Fruit fly (Drosophila melanogaster) whole organism, embryonic: ENCODE measurements around the gene CG13074.

Experiments
- Abd-B ChIP-seq: fragments of 200-800 bp; sonication (Bioruptor generic); optimal IDR thresholded peaks from 2 replicates; lab custom pipeline; 2018; ENCODE audit warnings: missing biosample characterization, mild to moderate bottlenecking, missing genetic modification characterization, moderate library complexity
- B-H1 ChIP-seq: fragments of 200-800 bp; sonication (Bioruptor generic); IDR thresholded peaks from 3 replicates; pipeline ENCODE4 v1.3.6; 2022; ENCODE audit warnings: missing biosample characterization, missing genetic modification characterization
- Bdp1 ChIP-seq: fragments of 200-800 bp; sonication (Bioruptor generic); optimal IDR thresholded peaks from 3 replicates; lab custom pipeline; 2016; ENCODE audit warnings: missing biosample characterization, missing genetic modification characterization
- CG1024 ChIP-seq: fragments of 200-800 bp; sonication (Bioruptor generic); IDR thresholded peaks from 2 replicates; pipeline ENCODE4 v1.3.6; 2022; ENCODE audit warnings: missing biosample characterization, missing genetic modification characterization
- CG10462 ChIP-seq: fragments of 200-800 bp; sonication (Bioruptor generic); optimal IDR thresholded peaks from 2 replicates; lab custom pipeline; 2016; ENCODE audit warnings: missing biosample characterization, missing genetic modification characterization
- CG10543 ChIP-seq: fragments of 200-800 bp; sonication (Bioruptor generic); optimal IDR thresholded peaks from 3 replicates; lab custom pipeline; 2017; ENCODE audit warnings: missing biosample characterization, mild to moderate bottlenecking, missing genetic modification characterization, moderate library complexity
- CG14710 ChIP-seq: fragments of 200-800 bp; sonication (Bioruptor generic); optimal IDR thresholded peaks from 3 replicates; lab custom pipeline; 2019; ENCODE audit warnings: missing biosample characterization, mild to moderate bottlenecking, missing genetic modification characterization, moderate library complexity
- CG15073 ChIP-seq: fragments of 200-800 bp; sonication (Bioruptor generic); optimal IDR thresholded peaks from 2 replicates; lab custom pipeline; 2016; ENCODE audit warnings: missing biosample characterization, missing genetic modification characterization
- CG1529 ChIP-seq: fragments of 200-800 bp; sonication (Bioruptor generic); optimal IDR thresholded peaks from 3 replicates; lab custom pipeline; 2018; ENCODE audit warnings: missing biosample characterization, missing genetic modification characterization
- CG18599 ChIP-seq: fragments of 200-800 bp; sonication (Bioruptor generic); optimal IDR thresholded peaks from 3 replicates; lab custom pipeline; 2017; ENCODE audit warnings: missing biosample characterization, missing genetic modification characterization, mild to moderate bottlenecking, moderate library complexity, missing genetic modification reagents
- CG2875 ChIP-seq: fragments of 200-800 bp; sonication (Bioruptor generic); optimal IDR thresholded peaks from 2 replicates; lab custom pipeline; 2017; ENCODE audit warnings: missing biosample characterization, mild to moderate bottlenecking, missing genetic modification characterization, missing genetic modification reagents
- CG3065 ChIP-seq: fragments of 200-800 bp; sonication (Bioruptor generic); optimal IDR thresholded peaks from 2 replicates; lab custom pipeline; 2016; ENCODE audit warnings: missing biosample characterization, missing genetic modification characterization
- CG31224 ChIP-seq: fragments of 200-800 bp; sonication (Bioruptor generic); IDR thresholded peaks from 2 replicates; pipeline ENCODE4 v1.3.6; 2022; ENCODE audit warnings: missing biosample characterization, missing genetic modification characterization
- CG3163 ChIP-seq: fragments of 200-800 bp; sonication (Bioruptor generic); optimal IDR thresholded peaks from 3 replicates; lab custom pipeline; 2016; ENCODE audit warnings: missing biosample characterization, missing genetic modification characterization
- CG32532 ChIP-seq: fragments of 200-800 bp; sonication (Bioruptor generic); IDR thresholded peaks from 2 replicates; pipeline ENCODE4 v1.3.6; 2022; ENCODE audit warnings: missing biosample characterization, missing genetic modification characterization
- CG34376 ChIP-seq: fragments of 200-800 bp; sonication (Bioruptor generic); optimal IDR thresholded peaks from 2 replicates; lab custom pipeline; 2018; ENCODE audit warnings: missing biosample characterization, mild to moderate bottlenecking, missing genetic modification characterization
- CG6272 ChIP-seq: fragments of 200-800 bp; sonication (Bioruptor generic); IDR thresholded peaks from 2 replicates; pipeline ENCODE4 v1.3.6; 2022; ENCODE audit warnings: missing biosample characterization, missing genetic modification characterization
- CG7556 ChIP-seq: fragments of 200-800 bp; sonication (Bioruptor generic); optimal IDR thresholded peaks from 2 replicates; lab custom pipeline; 2017; ENCODE audit warnings: missing biosample characterization, mild to moderate bottlenecking, missing genetic modification characterization
- CG7839 ChIP-seq: fragments of 200-800 bp; sonication (Bioruptor generic); optimal IDR thresholded peaks from 3 replicates; lab custom pipeline; 2018; ENCODE audit warnings: missing biosample characterization, mild to moderate bottlenecking, missing genetic modification characterization, moderate library complexity
- CG8359 ChIP-seq: fragments of 200-800 bp; sonication (Bioruptor generic); optimal IDR thresholded peaks from 2 replicates; lab custom pipeline; 2017; ENCODE audit warnings: missing biosample characterization, mild to moderate bottlenecking, missing genetic modification characterization, borderline replicate concordance
- CG8388 ChIP-seq: fragments of 200-800 bp; sonication (Bioruptor generic); optimal IDR thresholded peaks from 2 replicates; lab custom pipeline; 2019; ENCODE audit warnings: missing biosample characterization, mild to moderate bottlenecking, missing genetic modification characterization, moderate library complexity
- CG8924 ChIP-seq: fragments of 200-800 bp; optimal IDR thresholded peaks from 3 replicates; lab custom pipeline; 2019; ENCODE audit warnings: missing biosample characterization, mild to moderate bottlenecking, missing genetic modification characterization, moderate library complexity
- Camta ChIP-seq: fragments of 200-800 bp; sonication (Bioruptor generic); optimal IDR thresholded peaks from 2 replicates; lab custom pipeline; 2016; ENCODE audit warnings: missing biosample characterization, missing genetic modification characterization
- Deaf1 ChIP-seq: fragments of 200-800 bp; optimal IDR thresholded peaks from 3 replicates; lab custom pipeline; 2019; ENCODE audit warnings: missing biosample characterization, mild to moderate bottlenecking, missing genetic modification characterization, moderate library complexity
- Dll ChIP-seq: fragments of 200-800 bp; sonication (Bioruptor generic); IDR thresholded peaks from 4 replicates; pipeline ENCODE4 v1.3.6; 2022; ENCODE audit warnings: missing biosample characterization, missing genetic modification characterization; ENCODE audit not compliant: partially characterized antibody
- Doc3 ChIP-seq: fragments of 200-800 bp; sonication (Bioruptor generic); IDR thresholded peaks from 3 replicates; pipeline ENCODE4 v1.3.6; 2022; ENCODE audit warnings: missing biosample characterization, missing genetic modification characterization; ENCODE audit not compliant: partially characterized antibody
- Ets97D ChIP-seq: fragments of 200-800 bp; sonication (Bioruptor generic); optimal IDR thresholded peaks from 3 replicates; lab custom pipeline; 2016; ENCODE audit warnings: missing biosample characterization, missing genetic modification characterization
- HLH4C ChIP-seq: fragments of 200-800 bp; sonication (Bioruptor generic); IDR thresholded peaks from 3 replicates; pipeline ENCODE4 v1.3.6; 2022; ENCODE audit warnings: missing biosample characterization, missing genetic modification characterization; ENCODE audit not compliant: partially characterized antibody
- Nf-YC ChIP-seq: fragments of 200-800 bp; optimal IDR thresholded peaks from 3 replicates; lab custom pipeline; 2019; ENCODE audit warnings: missing biosample characterization, mild to moderate bottlenecking, missing genetic modification characterization, moderate library complexity
- Oli ChIP-seq: fragments of 200-800 bp; sonication (Bioruptor generic); optimal IDR thresholded peaks from 2 replicates; lab custom pipeline; 2018; ENCODE audit warnings: missing biosample characterization, mild to moderate bottlenecking, missing genetic modification characterization, moderate library complexity
- Rx ChIP-seq: fragments of 200-800 bp; sonication (Bioruptor generic); IDR thresholded peaks from 2 replicates; pipeline ENCODE4 v1.3.6; 2022; ENCODE audit warnings: missing biosample characterization, missing genetic modification characterization
- Scr ChIP-seq: fragments of 200-800 bp; sonication (Bioruptor generic); IDR thresholded peaks from 2 replicates; pipeline ENCODE4 v1.3.6; 2022; ENCODE audit warnings: missing biosample characterization, missing genetic modification characterization; ENCODE audit not compliant: partially characterized antibody
- ara ChIP-seq: fragments of 200-800 bp; sonication (Bioruptor generic); IDR thresholded peaks from 2 replicates; pipeline ENCODE4 v1.3.6; 2022; ENCODE audit warnings: missing biosample characterization, missing genetic modification characterization
- bigmax ChIP-seq: fragments of 200-800 bp; sonication (Bioruptor generic); optimal IDR thresholded peaks from 2 replicates; lab custom pipeline; 2018; ENCODE audit warnings: missing biosample characterization, mild to moderate bottlenecking, missing genetic modification characterization
- danr ChIP-seq: fragments of 200-800 bp; sonication (Bioruptor generic); IDR thresholded peaks from 2 replicates; pipeline ENCODE4 v1.3.6; 2022; ENCODE audit warnings: missing biosample characterization, missing genetic modification characterization
- h ChIP-seq: fragments of >200 bp; optimal IDR thresholded peaks from 2 replicates; lab custom pipeline; 2017
- hkb ChIP-seq, 2 experiments: fragments of 200-800 bp in 1 of 2; fragments of >200 bp in 1 of 2; sonication (Bioruptor generic) in 1 of 2; IDR thresholded peaks in 1 of 2; optimal IDR thresholded peaks in 1 of 2; 2 replicates each; pipeline versions ENCODE4 v1.3.6 to Lab custom; 2017 to 2022; ENCODE audit warnings: missing biosample characterization in 1 of 2, missing genetic modification characterization in 1 of 2
- kni ChIP-seq: fragments of 200-800 bp; sonication (Bioruptor generic); optimal IDR thresholded peaks from 3 replicates; lab custom pipeline; 2017; ENCODE audit warnings: mild to moderate bottlenecking, missing biosample characterization, missing genetic modification reagents, missing genetic modification characterization
- lilli ChIP-seq: fragments of 200-800 bp; sonication (Bioruptor generic); optimal IDR thresholded peaks from 3 replicates; lab custom pipeline; 2016; ENCODE audit warnings: missing biosample characterization, missing genetic modification characterization
- lola ChIP-seq, 3 experiments: fragments of >200 bp in 2 of 3; fragments of 200-800 bp in 1 of 3; sonication (Bioruptor generic) in 1 of 3; optimal IDR thresholded peaks; 2 replicates each; lab custom pipeline; 2017 to 2019; ENCODE audit warnings: missing biosample characterization in 3 of 3, missing genetic modification characterization in 3 of 3, mild to moderate bottlenecking in 1 of 3, moderate library complexity in 1 of 3
- nmo ChIP-seq: fragments of 200-800 bp; sonication (Bioruptor generic); optimal IDR thresholded peaks from 2 replicates; lab custom pipeline; 2018; ENCODE audit warnings: missing biosample characterization, mild to moderate bottlenecking, missing genetic modification characterization, moderate library complexity
- peb ChIP-seq: fragments of 200-800 bp; sonication (Bioruptor generic); IDR thresholded peaks from 2 replicates; pipeline ENCODE4 v1.3.6; 2022; ENCODE audit warnings: missing biosample characterization, missing genetic modification characterization
- pho ChIP-seq: fragments of 200-800 bp; sonication (Bioruptor generic); optimal IDR thresholded peaks from 2 replicates; lab custom pipeline; 2016; ENCODE audit warnings: missing biosample characterization, missing genetic modification characterization
- pita ChIP-seq: fragments of 200-800 bp; sonication (Bioruptor generic); optimal IDR thresholded peaks from 2 replicates; lab custom pipeline; 2017; ENCODE audit warnings: missing biosample characterization, mild to moderate bottlenecking, missing genetic modification characterization
- pros ChIP-seq: fragments of 200-800 bp; sonication (Bioruptor generic); optimal IDR thresholded peaks from 3 replicates; lab custom pipeline; 2019; ENCODE audit warnings: missing biosample characterization, mild to moderate bottlenecking, missing genetic modification characterization, moderate library complexity
- pum ChIP-seq: fragments of 200-800 bp; sonication (Bioruptor generic); optimal IDR thresholded peaks from 2 replicates; lab custom pipeline; 2016; ENCODE audit warnings: missing biosample characterization, missing genetic modification characterization
- sim ChIP-seq: fragments of 200-800 bp; sonication (Bioruptor generic); IDR thresholded peaks from 2 replicates; pipeline ENCODE4 v1.3.6; 2022; ENCODE audit warnings: missing biosample characterization, missing genetic modification characterization
- slbo ChIP-seq: fragments of 200-800 bp; sonication (Bioruptor generic); IDR thresholded peaks from 2 replicates; pipeline ENCODE4 v1.3.6; 2022; ENCODE audit warnings: missing biosample characterization, missing genetic modification characterization

Gene CG13074

DNA sequence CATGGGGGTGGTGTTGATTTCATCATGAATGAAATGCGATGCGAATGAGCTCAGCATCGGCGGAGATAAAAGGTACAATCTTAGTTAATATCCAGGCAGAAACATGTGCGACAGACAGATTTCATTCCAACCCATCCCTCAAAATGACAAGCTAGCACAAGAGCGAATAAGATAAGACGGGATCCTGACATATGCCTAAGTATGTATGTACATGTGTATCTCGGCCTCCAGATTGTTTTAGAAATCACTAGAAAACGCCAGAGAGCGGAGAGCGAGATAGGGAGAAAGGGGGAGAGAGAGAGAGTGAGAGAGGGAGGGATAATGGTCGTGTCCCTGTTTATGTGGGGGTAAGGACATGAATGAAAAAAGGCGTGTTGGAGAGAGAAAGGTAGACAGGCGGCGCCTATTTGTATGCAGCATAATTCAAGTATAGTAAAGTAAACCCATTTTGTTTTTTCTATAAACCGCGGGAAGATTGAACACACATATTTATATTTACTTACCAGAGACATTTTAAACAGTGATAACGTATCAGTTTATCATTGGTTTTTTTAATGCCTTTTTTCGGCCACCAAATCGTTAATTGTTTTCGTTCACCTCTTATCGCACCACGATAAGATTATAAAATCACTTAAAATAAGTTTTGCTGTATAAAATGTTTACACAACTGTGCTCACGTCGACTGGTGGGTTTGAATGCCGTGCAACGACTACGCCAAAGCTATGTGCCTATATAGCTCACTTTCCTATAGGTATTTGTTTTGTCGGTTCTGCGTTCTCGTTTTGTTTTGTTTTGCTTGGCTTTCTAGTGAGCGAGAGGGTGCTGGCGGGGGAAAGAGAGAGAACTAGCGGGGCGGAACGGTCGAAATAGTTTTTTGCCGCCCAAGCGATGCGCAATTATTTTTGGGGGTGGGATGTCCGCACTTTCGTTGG is 47.1 kb downstream of the CG13074 start (continued):
- TF ChIP-seq CG32532 (GFP tag; lab: Robert Waterston, UW) (no peak), lola (GFP tag; optimal IDR thresholded peaks at IDR 0.05; lab: Kevin White, UChicago) (peak in 1 of 3 experiments; percentile 12), CG7556 (GFP tag; lab: Kevin White, UChicago) (peak; percentile 56), lilli (no peak), CG3163 (GFP tag; lab: Kevin White, UChicago) (no peak), Camta (GFP tag; lab: Kevin White, UChicago) (no peak), nmo (GFP tag; lab: Kevin White, UChicago) (no peak), CG3065 (no peak), sim (GFP tag; lab: Robert Waterston, UW) (0 out of 2 replicates have a peak, but pooled peaks have one; percentile 4), CG18599 (GFP tag; lab: Kevin White, UChicago) (peak; percentile 53), ara (GFP tag; lab: Robert Waterston, UW) (peak; percentile 40; the same call in 1 of the 2 replicates), pita (GFP tag; lab: Kevin White, UChicago) (no peak), pho (GFP tag; lab: Kevin White, UChicago) (no peak), CG14710 (tag; lab: Kevin White, UChicago) (no peak), CG10462 (GFP tag; lab: Kevin White, UChicago) (no peak), peb (GFP tag; lab: Robert Waterston, UW) (no peak), Deaf1 (tag; lab: Kevin White, UChicago) (peak; percentile 76), CG8924 (tag; lab: Kevin White, UChicago) (peak; percentile 44), Dll (GFP tag; lab: Robert Waterston, UW) (no peak), Doc3 (GFP tag; lab: Robert Waterston, UW) (no peak), Bdp1 (no peak), CG34376 (peak; percentile 95), CG2875 (no peak), CG6272 (no peak), Abd-B (GFP tag; lab: Kevin White, UChicago) (no peak), Nf-YC (tag; lab: Kevin White, UChicago) (peak; percentile 44), bigmax (GFP tag; lab: Kevin White, UChicago) (no peak), Scr (GFP tag; lab: Robert Waterston, UW) (no peak), B-H1 (GFP tag; lab: Robert Waterston, UW) (no peak), CG1529 (GFP tag; lab: Kevin White, UChicago) (no peak), pum (peak; percentile 8), danr (GFP tag; lab: Robert Waterston, UW) (no peak), CG15073 (GFP tag; lab: Kevin White, UChicago) (no peak), CG10543 (GFP tag; lab: Kevin White, UChicago) (peak; percentile 87), hkb (optimal IDR thresholded peaks at IDR 0.05; lab: Kevin White, UChicago) (no peak), hkb (GFP tag; IDR thresholded peaks at IDR 0.05; lab: Robert Waterston, UW) (no peak; the same call in 1 of the 2 replicates), CG8359 (GFP tag; lab: Kevin White, UChicago) (peak; percentile 27), pros (GFP tag; lab: Kevin White, UChicago) (peak; percentile 37), Oli (tag; lab: Kevin White, UChicago) (no peak), Ets97D (no peak), CG31224 (GFP tag; lab: Robert Waterston, UW) (no peak), h (lab: Kevin White, UChicago) (no peak), slbo (GFP tag; lab: Robert Waterston, UW) (peak; percentile 35; the same call in 1 of the 2 replicates), Rx (GFP tag; lab: Robert Waterston, UW) (no peak), CG7839 (peak; percentile 18), HLH4C (GFP tag; lab: Robert Waterston, UW) (no peak), CG1024 (GFP tag; lab: Robert Waterston, UW) (no peak), CG8388 (no peak), kni (peak; percentile 73)
